Fruit fly (Drosophila melanogaster) whole organism, embryonic: ENCODE results near the gene CG12507.

ENCODE experiments used
- Abd-B ChIP-seq: fragments of 200-800 bp; sonication (Bioruptor generic); optimal IDR thresholded peaks from 2 replicates; lab custom pipeline; 2018; ENCODE audit warnings: missing biosample characterization, mild to moderate bottlenecking, missing genetic modification characterization, moderate library complexity
- Blimp-1 ChIP-seq: fragments of 200-800 bp; sonication (Bioruptor generic); optimal IDR thresholded peaks from 3 replicates; lab custom pipeline; 2018; ENCODE audit warnings: missing biosample characterization, missing genetic modification characterization, mild to moderate bottlenecking, moderate library complexity, missing genetic modification reagents
- Bteb2 ChIP-seq: fragments of 200-800 bp; sonication (Bioruptor generic); optimal IDR thresholded peaks from 2 replicates; lab custom pipeline; 2016; ENCODE audit warnings: missing biosample characterization, missing genetic modification characterization
- C15 ChIP-seq: fragments of 200-800 bp; sonication (Bioruptor generic); IDR thresholded peaks from 3 replicates; pipeline ENCODE4 v1.3.6; 2022; ENCODE audit warnings: missing biosample characterization, missing genetic modification characterization
- CG11456 ChIP-seq: fragments of 200-800 bp; sonication (Bioruptor generic); IDR thresholded peaks from 3 replicates; pipeline ENCODE4 v1.3.6; 2022; ENCODE audit warnings: missing biosample characterization, missing genetic modification characterization
- CG11695 ChIP-seq: fragments of 200-800 bp; sonication (Bioruptor generic); IDR thresholded peaks from 3 replicates; pipeline ENCODE4 v1.3.6; 2022; ENCODE audit warnings: missing biosample characterization, missing genetic modification characterization
- CG12942 ChIP-seq: fragments of 200-800 bp; sonication (Bioruptor generic); optimal IDR thresholded peaks from 3 replicates; lab custom pipeline; 2016; ENCODE audit warnings: missing biosample characterization, missing genetic modification characterization
- CG13624 ChIP-seq: fragments of 200-800 bp; sonication (Bioruptor generic); optimal IDR thresholded peaks from 2 replicates; lab custom pipeline; 2016; ENCODE audit warnings: missing biosample characterization, missing genetic modification characterization
- CG13894 ChIP-seq: fragments of 200-800 bp; sonication (Bioruptor generic); optimal IDR thresholded peaks from 3 replicates; lab custom pipeline; 2018; ENCODE audit warnings: missing biosample characterization, mild to moderate bottlenecking, missing genetic modification characterization, moderate library complexity
- CG14014 ChIP-seq: fragments of 200-800 bp; sonication (Bioruptor generic); IDR thresholded peaks from 2 replicates; pipeline ENCODE4 v1.3.6; 2022; ENCODE audit warnings: missing biosample characterization, missing genetic modification characterization
- CG15514 ChIP-seq: fragments of 200-800 bp; sonication (Bioruptor generic); optimal IDR thresholded peaks from 3 replicates; lab custom pipeline; 2017; ENCODE audit warnings: missing biosample characterization, missing genetic modification characterization, mild to moderate bottlenecking, moderate library complexity, missing genetic modification reagents
- CG1647 ChIP-seq: fragments of 200-800 bp; sonication (Bioruptor generic); optimal IDR thresholded peaks from 3 replicates; lab custom pipeline; 2016; ENCODE audit warnings: missing biosample characterization, missing genetic modification characterization
- CG17802 ChIP-seq: fragments of 200-800 bp; sonication (Bioruptor generic); optimal IDR thresholded peaks from 2 replicates; lab custom pipeline; 2018; ENCODE audit warnings: missing biosample characterization, mild to moderate bottlenecking, missing genetic modification characterization, moderate library complexity
- CG18599 ChIP-seq: fragments of 200-800 bp; sonication (Bioruptor generic); optimal IDR thresholded peaks from 3 replicates; lab custom pipeline; 2017; ENCODE audit warnings: missing biosample characterization, missing genetic modification characterization, mild to moderate bottlenecking, moderate library complexity, missing genetic modification reagents
- CG3065 ChIP-seq: fragments of 200-800 bp; sonication (Bioruptor generic); optimal IDR thresholded peaks from 2 replicates; lab custom pipeline; 2016; ENCODE audit warnings: missing biosample characterization, missing genetic modification characterization
- CG8290 ChIP-seq, 3 experiments: fragments of 200-800 bp; sonication (Bioruptor generic); optimal IDR thresholded peaks; 2 replicates each; lab custom pipeline; 2016 to 2019; ENCODE audit warnings: missing biosample characterization in 3 of 3, missing genetic modification characterization in 3 of 3, mild to moderate bottlenecking in 2 of 3, moderate library complexity in 1 of 3
- Camta ChIP-seq: fragments of 200-800 bp; sonication (Bioruptor generic); optimal IDR thresholded peaks from 2 replicates; lab custom pipeline; 2016; ENCODE audit warnings: missing biosample characterization, missing genetic modification characterization
- Doc2 ChIP-seq: fragments of 200-800 bp; sonication (Bioruptor generic); IDR thresholded peaks from 2 replicates; pipeline ENCODE4 v1.3.6; 2022; ENCODE audit warnings: missing biosample characterization, missing genetic modification characterization
- Dref ChIP-seq: fragments of 200-800 bp; sonication (Bioruptor generic); IDR thresholded peaks from 2 replicates; pipeline ENCODE4 v1.3.6; 2022; ENCODE audit warnings: missing biosample characterization, missing genetic modification characterization
- GATAe ChIP-seq: fragments of 200-800 bp; sonication (Bioruptor generic); conservative IDR thresholded peaks from 2 replicates; pipeline ENCODE4 v1.3.6; 2022; ENCODE audit warnings: missing biosample characterization, missing genetic modification characterization
- MESR4 ChIP-seq: fragments of 200-800 bp; sonication (Bioruptor generic); optimal IDR thresholded peaks from 2 replicates; lab custom pipeline; 2018; ENCODE audit warnings: missing biosample characterization, mild to moderate bottlenecking, missing genetic modification characterization, moderate library complexity
- Mad ChIP-seq: fragments of 200-800 bp; sonication (Bioruptor generic); optimal IDR thresholded peaks from 2 replicates; lab custom pipeline; 2016; ENCODE audit warnings: missing biosample characterization, missing genetic modification characterization
- Rfx ChIP-seq: fragments of 200-800 bp; sonication (Bioruptor generic); IDR thresholded peaks from 2 replicates; pipeline ENCODE4 v1.3.6; 2022; ENCODE audit warnings: missing biosample characterization, missing genetic modification characterization
- Sry-β ChIP-seq: fragments of 200-800 bp; sonication (Bioruptor generic); optimal IDR thresholded peaks from 2 replicates; lab custom pipeline; 2018; ENCODE audit warnings: missing biosample characterization, mild to moderate bottlenecking, missing genetic modification characterization, moderate library complexity
- Taf1 ChIP-seq: fragments of 200-800 bp; sonication (Bioruptor generic); IDR thresholded peaks from 2 replicates; pipeline ENCODE4 v1.3.6; 2022; ENCODE audit warnings: missing biosample characterization, missing genetic modification characterization
- Usf ChIP-seq: fragments of 200-800 bp; sonication (Bioruptor generic); optimal IDR thresholded peaks from 2 replicates; lab custom pipeline; 2017; ENCODE audit warnings: missing genotype, missing biosample characterization, missing genetic modification characterization
- amos ChIP-seq: fragments of 200-800 bp; sonication (Bioruptor generic); IDR thresholded peaks from 2 replicates; pipeline ENCODE4 v1.3.6; 2022; ENCODE audit warnings: missing biosample characterization, missing genetic modification characterization; ENCODE audit not compliant: partially characterized antibody
- bcd ChIP-seq: fragments of 200-800 bp; sonication (Bioruptor generic); optimal IDR thresholded peaks from 2 replicates; lab custom pipeline; 2017; ENCODE audit warnings: missing biosample characterization, mild to moderate bottlenecking, missing genetic modification characterization
- ci ChIP-seq: fragments of 200-800 bp; sonication (Bioruptor generic); IDR thresholded peaks from 3 replicates; pipeline ENCODE4 v1.3.6; 2022; ENCODE audit warnings: missing biosample characterization, missing genetic modification characterization
- da ChIP-seq: fragments of 200-800 bp; sonication (Bioruptor generic); optimal IDR thresholded peaks from 2 replicates; lab custom pipeline; 2016; ENCODE audit warnings: missing biosample characterization, missing genetic modification characterization
- danr ChIP-seq: fragments of 200-800 bp; sonication (Bioruptor generic); IDR thresholded peaks from 2 replicates; pipeline ENCODE4 v1.3.6; 2022; ENCODE audit warnings: missing biosample characterization, missing genetic modification characterization
- h ChIP-seq: fragments of >200 bp; optimal IDR thresholded peaks from 2 replicates; lab custom pipeline; 2017
- hb ChIP-seq: fragments of 200-800 bp; sonication (Bioruptor generic); IDR thresholded peaks from 3 replicates; pipeline ENCODE4 v1.3.6; 2022; ENCODE audit warnings: missing biosample characterization, missing genetic modification characterization; ENCODE audit not compliant: partially characterized antibody
- her ChIP-seq: fragments of 200-800 bp; sonication (Bioruptor generic); optimal IDR thresholded peaks from 2 replicates; lab custom pipeline; 2016; ENCODE audit warnings: missing biosample characterization, missing genetic modification characterization
- jigr1 ChIP-seq: fragments of 200-800 bp; sonication (Bioruptor generic); IDR thresholded peaks from 3 replicates; pipeline ENCODE4 v1.3.6; 2022; ENCODE audit warnings: missing biosample characterization, missing genetic modification characterization
- kah ChIP-seq: fragments of 200-800 bp; sonication (Bioruptor generic); optimal IDR thresholded peaks from 2 replicates; lab custom pipeline; 2018; ENCODE audit warnings: missing biosample characterization, mild to moderate bottlenecking, missing genetic modification characterization
- kay ChIP-seq: fragments of 200-800 bp; sonication (Bioruptor generic); optimal IDR thresholded peaks from 2 replicates; lab custom pipeline; 2016; ENCODE audit warnings: missing biosample characterization, missing genetic modification characterization
- knrl ChIP-seq: fragments of 200-800 bp; sonication (Bioruptor generic); IDR thresholded peaks from 3 replicates; pipeline ENCODE4 v1.3.6; 2022; ENCODE audit warnings: missing biosample characterization, missing genetic modification characterization; ENCODE audit not compliant: partially characterized antibody
- mld ChIP-seq: fragments of 200-800 bp; sonication (Bioruptor generic); IDR thresholded peaks from 3 replicates; pipeline ENCODE4 v1.3.6; 2022; ENCODE audit warnings: missing biosample characterization, missing genetic modification characterization; ENCODE audit not compliant: partially characterized antibody
- onecut ChIP-seq: fragments of 200-800 bp; sonication (Bioruptor generic); IDR thresholded peaks from 2 replicates; pipeline ENCODE4 v1.3.6; 2022; ENCODE audit warnings: missing biosample characterization, missing genetic modification characterization
- prd ChIP-seq, 3 experiments: fragments of >200 bp in 2 of 3; fragments of 200-800 bp in 1 of 3; sonication (Bioruptor generic) in 1 of 3; optimal IDR thresholded peaks in 2 of 3; IDR thresholded peaks in 1 of 3; 2 replicates in 2 of 3; 3 replicates in 1 of 3; pipeline versions ENCODE4 v1.3.6 to Lab custom; 2017 to 2022; ENCODE audit warnings: missing biosample characterization in 1 of 3, missing genetic modification characterization in 1 of 3
- row ChIP-seq: fragments of 200-800 bp; sonication (Bioruptor generic); IDR thresholded peaks from 3 replicates; pipeline ENCODE4 v1.3.6; 2022; ENCODE audit warnings: missing biosample characterization, missing genetic modification characterization
- run ChIP-seq: fragments of 200-800 bp; sonication (Bioruptor generic); optimal IDR thresholded peaks from 3 replicates; lab custom pipeline; 2018; ENCODE audit warnings: missing biosample characterization, mild to moderate bottlenecking, missing genetic modification characterization
- stc ChIP-seq: fragments of 200-800 bp; sonication (Bioruptor generic); IDR thresholded peaks from 2 replicates; pipeline ENCODE4 v1.3.6; 2022; ENCODE audit warnings: missing biosample characterization, missing genetic modification characterization
- tio ChIP-seq: fragments of 200-800 bp; sonication (Bioruptor generic); optimal IDR thresholded peaks from 2 replicates; lab custom pipeline; 2017; ENCODE audit warnings: missing biosample characterization, missing genetic modification characterization, inconsistent platforms
- tll ChIP-seq, 2 experiments: fragments of 200-800 bp in 1 of 2; fragments of >200 bp in 1 of 2; sonication (Bioruptor generic) in 1 of 2; optimal IDR thresholded peaks; 2 replicates each; lab custom pipeline; 2017 to 2019; ENCODE audit warnings: missing biosample characterization in 2 of 2, missing genetic modification characterization in 2 of 2, mild to moderate bottlenecking in 1 of 2, moderate library complexity in 1 of 2
- wor ChIP-seq: fragments of 200-800 bp; sonication (Bioruptor generic); IDR thresholded peaks from 2 replicates; pipeline ENCODE4 v1.3.6; 2022; ENCODE audit warnings: missing biosample characterization, missing genetic modification characterization
- zf30C ChIP-seq: fragments of 200-800 bp; sonication (Bioruptor generic); optimal IDR thresholded peaks from 3 replicates; lab custom pipeline; 2018; ENCODE audit warnings: missing biosample characterization, mild to moderate bottlenecking, missing genetic modification characterization

Gene CG12507

dm6 chrX:16296423-16297292, 30.3 kb upstream of the CG12507 start, which contains the start of gene CG3632 (continued):
- TF ChIP-seq zf30C (GFP tag; lab: Kevin White, UChicago), result no peak
- TF ChIP-seq da, result no peak
- TF ChIP-seq Taf1 (GFP tag; lab: Robert Waterston, UW), result no peak
- TF ChIP-seq danr (GFP tag; lab: Robert Waterston, UW), result no peak
- TF ChIP-seq onecut (GFP tag; lab: Robert Waterston, UW), result no peak
- TF ChIP-seq Mad, result peak; percentile 11
- TF ChIP-seq jigr1 (GFP tag; lab: Robert Waterston, UW), result no peak
- no peak for TF ChIP-seq Usf (GFP tag; lab: Kevin White, UChicago)
- TF ChIP-seq CG11695 (GFP tag; lab: Robert Waterston, UW), result no peak
- no peak for TF ChIP-seq Sry-β (GFP tag; lab: Kevin White, UChicago)
- peak; percentile 41 for TF ChIP-seq Camta
- TF ChIP-seq prd (optimal IDR thresholded peaks at IDR 0.05; lab: Kevin White, UChicago), result no peak
- TF ChIP-seq prd (GFP tag; IDR thresholded peaks at IDR 0.05; lab: Robert Waterston, UW), result no peak
- no peak for TF ChIP-seq tio (GFP tag; lab: Kevin White, UChicago)
- no peak for TF ChIP-seq CG3065 (GFP tag; lab: Kevin White, UChicago)
- no peak for TF ChIP-seq CG14014 (GFP tag; lab: Robert Waterston, UW)
- no peak for TF ChIP-seq GATAe (GFP tag; lab: Robert Waterston, UW)
- no peak for TF ChIP-seq Bteb2 (GFP tag; lab: Kevin White, UChicago)
- no peak for TF ChIP-seq kay (GFP tag; lab: Kevin White, UChicago)
- no peak for TF ChIP-seq stc (GFP tag; lab: Robert Waterston, UW)
- no peak for TF ChIP-seq kah (GFP tag; lab: Kevin White, UChicago)
- TF ChIP-seq Blimp-1 (GFP tag; lab: Kevin White, UChicago), result peak; percentile 62
- TF ChIP-seq CG13894 (tag; lab: Kevin White, UChicago), result no peak
- peak; percentile 56 for TF ChIP-seq CG13624 (GFP tag; lab: Kevin White, UChicago)
- TF ChIP-seq her (GFP tag; lab: Kevin White, UChicago), result peak; percentile 61
- peak; percentile 63 for TF ChIP-seq MESR4
- no peak for TF ChIP-seq CG11456 (GFP tag; lab: Robert Waterston, UW)
- no peak for TF ChIP-seq tll (GFP tag; optimal IDR thresholded peaks at IDR 0.05; lab: Kevin White, UChicago)
- no peak for TF ChIP-seq run
- TF ChIP-seq CG18599 (GFP tag; lab: Kevin White, UChicago), result no peak
- TF ChIP-seq Abd-B, result no peak
- no peak for TF ChIP-seq wor
- TF ChIP-seq mld (GFP tag; lab: Robert Waterston, UW), result peak; percentile 73; the same call in 2 of the 3 replicates
- peak; percentile 88 for TF ChIP-seq Dref (GFP tag; lab: Robert Waterston, UW)
- peak; percentile 46 for TF ChIP-seq row (GFP tag; lab: Robert Waterston, UW)
- TF ChIP-seq CG15514, result peak; percentile 79
- TF ChIP-seq Rfx (GFP tag; lab: Robert Waterston, UW), result peak; percentile 79
- TF ChIP-seq CG17802, result no peak
- peak; percentile 78 for TF ChIP-seq knrl (GFP tag; lab: Robert Waterston, UW)
- TF ChIP-seq C15 (GFP tag; lab: Robert Waterston, UW), result no peak
- peak; percentile 17 for TF ChIP-seq CG8290 (GFP tag; optimal IDR thresholded peaks at IDR 0.05; lab: Kevin White, UChicago)
- TF ChIP-seq CG8290 (tag; optimal IDR thresholded peaks at IDR 0.05; lab: Kevin White, UChicago), result peak in 1 of 2 experiments; percentile 81
- no peak for TF ChIP-seq Doc2 (GFP tag; lab: Robert Waterston, UW)
- TF ChIP-seq ci, result no peak; the same call in 2 of the 3 replicates
- peak; percentile 85 for TF ChIP-seq hb (GFP tag; lab: Robert Waterston, UW)
- peak; percentile 6 for TF ChIP-seq CG12942 (GFP tag; lab: Kevin White, UChicago)
- TF ChIP-seq bcd, result no peak
- TF ChIP-seq amos (GFP tag; lab: Robert Waterston, UW), result peak; percentile 90; the same call in 1 of the 2 replicates
- TF ChIP-seq h (lab: Kevin White, UChicago), result no peak
- TF ChIP-seq CG1647 (GFP tag; lab: Kevin White, UChicago), result peak; percentile 28
